Worm (Caenorhabditis elegans): ENCODE data around the gene nhr-206.

nhr-206 gene

DNA sequence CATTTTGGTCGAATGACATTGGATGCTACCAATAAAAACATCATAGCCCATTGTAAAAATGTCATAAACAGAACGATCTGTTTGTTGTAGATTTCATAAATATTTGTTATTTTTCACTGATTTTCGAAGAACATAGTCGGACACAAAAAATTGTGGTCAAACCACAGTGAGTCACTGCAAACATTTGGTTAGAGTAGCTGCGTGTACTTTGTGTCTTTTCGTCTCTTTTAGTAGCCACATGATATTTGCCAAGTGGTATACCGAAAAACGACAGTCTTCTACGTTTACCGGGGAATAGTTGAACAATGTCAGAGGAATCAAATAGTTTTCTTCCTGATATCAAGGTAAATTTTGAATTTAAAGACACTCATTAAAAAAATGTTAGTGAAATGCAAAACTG, at the start of gene nhr-206:
Gene nhr-206, plus strand, starts transcription at position 248 of the 400 bp plus-strand sequence.
- TF ChIP-seq lsy-2 (tag; optimal IDR thresholded peaks at IDR 0.05): no peak
- no peak for TF ChIP-seq ces-1 (GFP tag; optimal IDR thresholded peaks at IDR 0.05)
- no peak for TF ChIP-seq lin-32 (GFP tag; optimal IDR thresholded peaks at IDR 0.05)
- no peak for TF ChIP-seq snpc-4 (tag; optimal IDR thresholded peaks at IDR 0.05)
- no peak for TF ChIP-seq sem-2 (GFP tag; optimal IDR thresholded peaks at IDR 0.05)
- no peak for TF ChIP-seq mab-5 (tag; optimal IDR thresholded peaks at IDR 0.05)
- TF ChIP-seq elt-1 (tag; optimal IDR thresholded peaks at IDR 0.05; ENCODE audit: borderline replicate concordance, insufficient read depth): no peak
- TF ChIP-seq mls-2 (tag; optimal IDR thresholded peaks at IDR 0.05): no peak
- TF ChIP-seq nhr-76 (tag; optimal IDR thresholded peaks at IDR 0.05): no peak
- no peak for TF ChIP-seq pha-4 (tag; optimal IDR thresholded peaks at IDR 0.05)
- TF ChIP-seq ham-2 (GFP tag; optimal IDR thresholded peaks at IDR 0.05): no peak
- no peak for TF ChIP-seq sptf-1 (tag; optimal IDR thresholded peaks at IDR 0.05)
- TF ChIP-seq unc-120 (tag; optimal IDR thresholded peaks at IDR 0.05; ENCODE audit: poor library complexity, severe bottlenecking): no peak
- TF ChIP-seq zip-8 (tag; optimal IDR thresholded peaks at IDR 0.05): no peak
- TF ChIP-seq M03D4.4 (tag; optimal IDR thresholded peaks at IDR 0.05): no peak

ce11 chrV:12045132-12045531, 46.7 kb upstream of the nhr-206 start, which contains the start of gene F10C2.5:
Gene F10C2.5 (plus strand): TSS chrV:12045432.
- TF ChIP-seq nhr-28 (tag; optimal IDR thresholded peaks at IDR 0.05): no peak
- TF ChIP-seq nhr-12 (tag; optimal IDR thresholded peaks at IDR 0.05): no peak
- TF ChIP-seq lin-13 (tag; optimal IDR thresholded peaks at IDR 0.05): no peak
- TF ChIP-seq unc-62 (GFP tag; optimal IDR thresholded peaks at IDR 0.05): no peak
- no peak for TF ChIP-seq hlh-1 (tag; optimal IDR thresholded peaks at IDR 0.05)
- no peak for TF ChIP-seq unc-120 (tag; optimal IDR thresholded peaks at IDR 0.05; ENCODE audit: poor library complexity, severe bottlenecking)
- TF ChIP-seq flh-1 (GFP tag; optimal IDR thresholded peaks at IDR 0.05): no peak
- no peak for TF ChIP-seq snpc-4 (tag; optimal IDR thresholded peaks at IDR 0.05)
- no peak for TF ChIP-seq elt-3 (tag; optimal IDR thresholded peaks at IDR 0.05)
- TF ChIP-seq ceh-43 (GFP tag; optimal IDR thresholded peaks at IDR 0.05): no peak
- TF ChIP-seq nhr-237 (tag; optimal IDR thresholded peaks at IDR 0.05): no peak
- TF ChIP-seq mab-5 (tag; optimal IDR thresholded peaks at IDR 0.05): no peak
- no peak for TF ChIP-seq nhr-76 (tag; optimal IDR thresholded peaks at IDR 0.05)
- TF ChIP-seq ceh-39 (tag; optimal IDR thresholded peaks at IDR 0.05): no peak
- no peak for TF ChIP-seq sem-2 (GFP tag; optimal IDR thresholded peaks at IDR 0.05)
- TF ChIP-seq ham-2 (GFP tag; optimal IDR thresholded peaks at IDR 0.05): no peak

- TF ChIP-seq ztf-11 (tag; optimal IDR thresholded peaks at IDR 0.05) (no peak), ceh-43 (GFP tag; optimal IDR thresholded peaks at IDR 0.05) (no peak), sem-2 (GFP tag; optimal IDR thresholded peaks at IDR 0.05) (no peak), zip-8 (tag; optimal IDR thresholded peaks at IDR 0.05) (no peak), nhr-237 (tag; optimal IDR thresholded peaks at IDR 0.05) (no peak), tbx-8 (GFP tag; optimal IDR thresholded peaks at IDR 0.05) (no peak), ces-1 (GFP tag; optimal IDR thresholded peaks at IDR 0.05) (no peak), elt-3 (tag; optimal IDR thresholded peaks at IDR 0.05) (no peak), nhr-76 (tag; optimal IDR thresholded peaks at IDR 0.05) (no peak), ceh-39 (tag; optimal IDR thresholded peaks at IDR 0.05) (no peak), blmp-1 (tag; optimal IDR thresholded peaks at IDR 0.05) (no peak), unc-39 (tag; optimal IDR thresholded peaks at IDR 0.05) (no peak), ceh-83 (GFP tag; optimal IDR thresholded peaks at IDR 0.05) (no peak), mep-1 (tag; optimal IDR thresholded peaks at IDR 0.05) (no peak), unc-120 (tag; optimal IDR thresholded peaks at IDR 0.05; ENCODE audit: poor library complexity, severe bottlenecking) (no peak)
These were observed 44.1 kb upstream of the nhr-206 start for ce11 chrV:12047735-12048134.

ce11 chrV:12048445-12048844, 43.4 kb upstream of the nhr-206 start, which contains the start of gene dars-2:
Gene dars-2 (plus strand): TSS chrV:12048745.
- no peak for TF ChIP-seq nhr-2 (tag; optimal IDR thresholded peaks at IDR 0.05)
- TF ChIP-seq zip-8 (tag; optimal IDR thresholded peaks at IDR 0.05): no peak
- TF ChIP-seq sptf-1 (tag; optimal IDR thresholded peaks at IDR 0.05): no peak
- no peak for TF ChIP-seq drap-1 (GFP tag; optimal IDR thresholded peaks at IDR 0.05)
- TF ChIP-seq elt-3 (tag; optimal IDR thresholded peaks at IDR 0.05): no peak
- TF ChIP-seq unc-62 (GFP tag; optimal IDR thresholded peaks at IDR 0.05): no peak
- TF ChIP-seq nhr-237 (tag; optimal IDR thresholded peaks at IDR 0.05): no peak

DNA sequence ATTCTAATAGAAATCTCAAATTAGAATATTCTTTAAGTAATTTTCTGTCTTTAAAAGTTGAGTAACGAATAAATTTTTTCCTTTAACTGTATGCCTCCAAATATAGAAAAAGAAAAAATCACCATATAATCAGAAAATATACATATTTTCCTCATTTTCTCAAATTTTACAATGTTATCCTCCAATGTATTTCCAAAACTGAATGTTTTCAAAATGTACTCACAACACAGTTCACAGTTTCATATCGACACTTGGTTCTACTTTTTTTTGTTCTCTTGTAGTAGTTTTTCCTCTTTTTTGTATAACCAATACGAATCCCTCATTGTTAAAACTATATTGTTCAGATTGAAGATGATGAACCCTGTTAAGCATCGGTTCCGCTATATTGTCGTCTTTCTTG, 38.2 kb upstream of the nhr-206 start, which contains the start of gene F10C2.7:
Gene F10C2.7, plus strand, starts transcription at position 301 of the 400 bp plus-strand sequence.
- TF ChIP-seq lin-13 (tag; optimal IDR thresholded peaks at IDR 0.05): no peak
- TF ChIP-seq nhr-28 (tag; optimal IDR thresholded peaks at IDR 0.05): no peak
- TF ChIP-seq hlh-1 (tag; optimal IDR thresholded peaks at IDR 0.05): no peak
- no peak for TF ChIP-seq sem-2 (GFP tag; optimal IDR thresholded peaks at IDR 0.05)
- TF ChIP-seq lsy-2 (tag; optimal IDR thresholded peaks at IDR 0.05): no peak
- no peak for TF ChIP-seq nhr-12 (tag; optimal IDR thresholded peaks at IDR 0.05)
- no peak for TF ChIP-seq elt-1 (tag; optimal IDR thresholded peaks at IDR 0.05; ENCODE audit: borderline replicate concordance, insufficient read depth)
- TF ChIP-seq mls-2 (tag; optimal IDR thresholded peaks at IDR 0.05): no peak
- no peak for TF ChIP-seq ceh-43 (GFP tag; optimal IDR thresholded peaks at IDR 0.05)
- TF ChIP-seq unc-120 (tag; optimal IDR thresholded peaks at IDR 0.05; ENCODE audit: poor library complexity, severe bottlenecking): no peak
- no peak for TF ChIP-seq nhr-76 (tag; optimal IDR thresholded peaks at IDR 0.05)
- TF ChIP-seq pha-4 (tag; optimal IDR thresholded peaks at IDR 0.05): no peak
- TF ChIP-seq unc-39 (tag; optimal IDR thresholded peaks at IDR 0.05): no peak
- no peak for TF ChIP-seq ceh-39 (tag; optimal IDR thresholded peaks at IDR 0.05)
